Worm (Caenorhabditis elegans): ENCODE measurements around the gene F37C12.10.

The F37C12.10 gene

ce11 chrIII:7153747-7154238 is 34.4 kb downstream of the F37C12.10 start, which contains the start of gene ogt-1 (continued):
- TF ChIP-seq pha-4 (GFP tag; IDR thresholded peaks at IDR 0.05) (peak; percentile 65; the same call in 1 of the 2 replicates), pha-4 (tag; optimal IDR thresholded peaks at IDR 0.05) (peak; percentile 91), spr-3 (GFP tag; optimal IDR thresholded peaks at IDR 0.05) (peak; percentile 24), duxl-1 (tag; optimal IDR thresholded peaks at IDR 0.05; ENCODE audit: poor library complexity) (peak; percentile 80), T26A8.4 (GFP tag; IDR thresholded peaks at IDR 0.05) (peak; percentile 80), aha-1 (tag) (peak; percentile 72), mep-1 (tag; optimal IDR thresholded peaks at IDR 0.05) (peak; percentile 88), lim-7 (GFP tag; IDR thresholded peaks at IDR 0.05) (no peak), hlh-11 (tag; optimal IDR thresholded peaks at IDR 0.05) (peak; percentile 89), saeg-2 (GFP tag; IDR thresholded peaks at IDR 0.05) (0 out of 2 replicates have a peak, but pooled peaks have one; percentile 37), ceh-62 (tag; optimal IDR thresholded peaks at IDR 0.05) (no peak), nhr-28 (tag; optimal IDR thresholded peaks at IDR 0.05) (peak; percentile 65), F37D6.2 (tag; optimal IDR thresholded peaks at IDR 0.05) (peak; percentile 40), arid-1 (GFP tag; conservative IDR thresholded peaks at IDR 0.05) (peak; percentile 57), unc-62 (GFP tag; optimal IDR thresholded peaks at IDR 0.05 in 1 of 2) (peak in 1 of 2 experiments; percentile 99), unc-62 (tag; optimal IDR thresholded peaks at IDR 0.05) (no peak), dve-1 (tag; optimal IDR thresholded peaks at IDR 0.05; ENCODE audit: insufficient read depth) (peak; percentile 89), rbr-2 (tag; optimal IDR thresholded peaks at IDR 0.05) (peak; percentile 85), tra-1 (GFP tag; IDR thresholded peaks at IDR 0.05) (peak; percentile 62; the same call in 1 of the 2 replicates), F10B5.3 (tag; optimal IDR thresholded peaks at IDR 0.05) (peak; percentile 32), nhr-25 (tag; optimal IDR thresholded peaks at IDR 0.05; ENCODE audit: borderline replicate concordance, insufficient read depth) (peak; percentile 35), nhr-10 (tag; optimal IDR thresholded peaks at IDR 0.05) (peak; percentile 51), unc-130 (GFP tag; optimal IDR thresholded peaks at IDR 0.05) (no peak), mdl-1 (tag; optimal IDR thresholded peaks at IDR 0.05) (peak; percentile 87 to 88), D1046.2 (GFP tag; IDR thresholded peaks at IDR 0.05) (no peak), daf-16 (GFP tag; optimal IDR thresholded peaks at IDR 0.05) (peak in 1 of 2 experiments; percentile 24), daf-16 (tag; optimal IDR thresholded peaks at IDR 0.05) (peak; percentile 82)

DNA sequence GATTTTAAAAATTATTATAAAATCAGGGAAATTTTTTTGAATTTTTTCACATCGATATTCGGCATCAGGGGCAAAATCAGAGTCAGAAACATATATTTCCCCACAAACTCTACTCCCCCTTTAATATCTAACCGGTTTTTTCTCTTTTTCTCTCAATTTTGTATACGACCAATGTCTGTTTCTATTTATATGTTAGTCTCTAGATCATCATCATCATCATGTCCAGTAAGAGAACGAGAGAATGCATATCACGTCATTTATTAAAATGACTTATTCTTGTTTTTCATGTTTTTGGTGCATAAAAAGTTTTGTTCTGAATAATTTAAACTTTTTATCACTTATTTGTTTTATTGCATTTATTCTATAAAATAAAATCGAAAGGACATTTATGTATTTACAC is 35.6 kb downstream of the F37C12.10 start:
- TF ChIP-seq dmd-8 (GFP tag; IDR thresholded peaks at IDR 0.05), result no peak
- 0 out of 2 replicates have a peak, but pooled peaks have one; percentile 7 for TF ChIP-seq T26A8.4 (GFP tag; IDR thresholded peaks at IDR 0.05)
- 0 out of 2 replicates have a peak, but pooled peaks have one; percentile 37 for TF ChIP-seq ctbp-1 (GFP tag; IDR thresholded peaks at IDR 0.05)
- peak; percentile 2 for TF ChIP-seq mep-1 (tag; optimal IDR thresholded peaks at IDR 0.05)
- TF ChIP-seq zfp-3 (GFP tag; conservative IDR thresholded peaks at IDR 0.05), result no peak

- TF ChIP-seq tra-1 (GFP tag; IDR thresholded peaks at IDR 0.05) (no peak), hif-1 (tag; optimal IDR thresholded peaks at IDR 0.05) (no peak), aha-1 (tag) (peak; percentile 91), sdz-12 (GFP tag; optimal IDR thresholded peaks at IDR 0.05) (no peak), unc-62 (GFP tag; optimal IDR thresholded peaks at IDR 0.05 in 1 of 2) (peak in 1 of 2 experiments; percentile 54), unc-62 (tag; optimal IDR thresholded peaks at IDR 0.05) (no peak), ceh-20 (GFP tag; IDR thresholded peaks at IDR 0.05) (no peak), F49E8.2 (tag; optimal IDR thresholded peaks at IDR 0.05; ENCODE audit: borderline replicate concordance) (no peak), nhr-11 (tag; optimal IDR thresholded peaks at IDR 0.05) (no peak), egl-43 (GFP tag; IDR thresholded peaks at IDR 0.05) (no peak)
These were observed 38.0 kb downstream of the F37C12.10 start for ce11 chrIII:7150162-7150561.

- TF ChIP-seq arid-1 (GFP tag; conservative IDR thresholded peaks at IDR 0.05), result no peak
- TF ChIP-seq zip-11 (GFP tag; IDR thresholded peaks at IDR 0.05), result no peak
- TF ChIP-seq skn-1 (tag; optimal IDR thresholded peaks at IDR 0.05), result no peak
- TF ChIP-seq aha-1 (tag), result peak; percentile 77
These were observed 40.0 kb downstream of the F37C12.10 start for ce11 chrIII:7148191-7148590.
